Worm (Caenorhabditis elegans) whole organism, young adult: ENCODE measurements around the gene mig-13.
A peak's percentile ranks its signal among the peaks of the same experiment; 100 is the strongest.

Source experiments
- B0035.1 ChIP-seq: sonication (generic microtip); optimal IDR thresholded peaks from 2 replicates; lab custom pipeline; 2016; ENCODE audit warnings: missing genetic modification characterization, mild to moderate bottlenecking, missing compliant biosample characterization, missing genotype, missing genetic modification reagents
- B0336.3 ChIP-seq: fragments of 200-800 bp; sonication (Bioruptor generic); IDR thresholded peaks from 2 replicates; pipeline ENCODE4 v1.3.6; 2022; ENCODE audit warnings: missing genetic modification characterization, missing compliant biosample characterization
- D2030.7 ChIP-seq: fragments of 200-800 bp; sonication (Bioruptor generic); IDR thresholded peaks from 2 replicates; pipeline ENCODE4 v1.3.6; 2022; ENCODE audit warnings: missing genetic modification reagents, missing genetic modification characterization, missing compliant biosample characterization
- F22D6.2 ChIP-seq: sonication (generic microtip); optimal IDR thresholded peaks from 2 replicates; lab custom pipeline; 2016; ENCODE audit warnings: mild to moderate bottlenecking, missing genetic modification characterization, missing compliant biosample characterization
- F23B12.7 ChIP-seq: sonication (generic microtip); optimal IDR thresholded peaks from 2 replicates; lab custom pipeline; 2017; ENCODE audit warnings: missing genetic modification characterization, mild to moderate bottlenecking, missing compliant biosample characterization, antibody characterized with exemption, moderate library complexity; ENCODE audit not compliant: insufficient read depth
- F49E8.2 ChIP-seq: sonication (generic microtip); optimal IDR thresholded peaks from 3 replicates; lab custom pipeline; 2017; ENCODE audit warnings: missing genetic modification characterization, mild to moderate bottlenecking, missing compliant biosample characterization, antibody characterized with exemption, moderate library complexity; ENCODE audit not compliant: insufficient read depth
- F52B5.7 ChIP-seq: sonication (generic microtip); optimal IDR thresholded peaks from 2 replicates; lab custom pipeline; 2016; ENCODE audit warnings: mild to moderate bottlenecking, missing genetic modification characterization, missing compliant biosample characterization
- F57A8.1 ChIP-seq: fragments of 200-800 bp; sonication (Bioruptor generic); optimal IDR thresholded peaks from 2 replicates; lab custom pipeline; 2018; ENCODE audit warnings: mild to moderate bottlenecking, missing genetic modification characterization, moderate library complexity, missing compliant biosample characterization
- K11D2.4 ChIP-seq: fragments of 200-800 bp; sonication (Bioruptor generic); IDR thresholded peaks from 2 replicates; pipeline ENCODE4 v1.3.6; 2022; ENCODE audit warnings: missing genetic modification reagents, missing genetic modification characterization, missing compliant biosample characterization
- K12H6.12 ChIP-seq: fragments of 200-800 bp; sonication (Bioruptor generic); optimal IDR thresholded peaks from 2 replicates; lab custom pipeline; 2018; ENCODE audit warnings: mild to moderate bottlenecking, missing genetic modification characterization, missing compliant biosample characterization
- T26A5.8 ChIP-seq: sonication (generic microtip); optimal IDR thresholded peaks from 2 replicates; lab custom pipeline; 2016; ENCODE audit warnings: missing genetic modification characterization, missing compliant biosample characterization
- Y53F4B.3 ChIP-seq: fragments of 200-800 bp; sonication (Bioruptor generic); IDR thresholded peaks from 2 replicates; pipeline ENCODE4 v1.3.6; 2022; ENCODE audit warnings: missing genetic modification reagents, missing genetic modification characterization, missing compliant biosample characterization
- Y95B8A.8 ChIP-seq: fragments of 200-800 bp; sonication (Bioruptor generic); IDR thresholded peaks from 2 replicates; pipeline ENCODE4 v1.3.6; 2022; ENCODE audit warnings: missing genetic modification reagents, missing genetic modification characterization, missing compliant biosample characterization
- ZK185.1 ChIP-seq: sonication (generic microtip); optimal IDR thresholded peaks from 2 replicates; lab custom pipeline; 2016; ENCODE audit warnings: mild to moderate bottlenecking, missing genetic modification characterization, missing compliant biosample characterization; ENCODE audit not compliant: poor library complexity, severe bottlenecking
- aptf-2 ChIP-seq: fragments of 200-800 bp; sonication (Bioruptor generic); conservative IDR thresholded peaks from 2 replicates; pipeline ENCODE4 v1.3.6; 2022; ENCODE audit warnings: missing genetic modification reagents, missing genetic modification characterization, missing compliant biosample characterization
- atf-7 ChIP-seq: sonication (generic microtip); optimal IDR thresholded peaks from 2 replicates; lab custom pipeline; 2017; ENCODE audit warnings: mild to moderate bottlenecking, missing genetic modification characterization, missing compliant biosample characterization
- bed-1 ChIP-seq: fragments of 200-800 bp; sonication (Bioruptor generic); IDR thresholded peaks from 2 replicates; pipeline ENCODE4 v1.3.6; 2022; ENCODE audit warnings: missing genetic modification reagents, missing genetic modification characterization, missing compliant biosample characterization
- cebp-1 ChIP-seq, 2 experiments: fragments of 200-800 bp in 1 of 2; sonication (Bioruptor generic) in 1 of 2; sonication (generic microtip) in 1 of 2; IDR thresholded peaks in 1 of 2; optimal IDR thresholded peaks in 1 of 2; 2 replicates each; pipeline versions ENCODE4 v1.3.6 to Lab custom; 2017 to 2022; ENCODE audit warnings: missing compliant biosample characterization in 2 of 2, missing genetic modification characterization in 2 of 2, mild to moderate bottlenecking in 1 of 2, missing genetic modification reagents in 1 of 2, moderate library complexity in 1 of 2
- cebp-2 ChIP-seq: fragments of 200-800 bp; sonication (Bioruptor generic); IDR thresholded peaks from 2 replicates; pipeline ENCODE4 v1.3.6; 2022; ENCODE audit warnings: missing genetic modification characterization, missing compliant biosample characterization
- ceh-40 ChIP-seq: fragments of 200-800 bp; sonication (Bioruptor generic); IDR thresholded peaks from 2 replicates; pipeline ENCODE4 v1.3.6; 2022; ENCODE audit warnings: missing genetic modification characterization, missing compliant biosample characterization
- dpff-1 ChIP-seq: sonication (generic microtip); optimal IDR thresholded peaks from 2 replicates; lab custom pipeline; 2017; ENCODE audit warnings: mild to moderate bottlenecking, missing genetic modification characterization, missing compliant biosample characterization
- efl-1 ChIP-seq: fragments of 150-350 bp; optimal IDR thresholded peaks from 2 replicates; lab custom pipeline; 2014; ENCODE audit warnings: missing biosample characterization, missing genetic modification reagents, missing genetic modification characterization
- egl-18 ChIP-seq: fragments of 200-800 bp; sonication (Bioruptor generic); IDR thresholded peaks from 2 replicates; pipeline ENCODE4 v1.3.6; 2022; ENCODE audit warnings: missing genetic modification reagents, missing genetic modification characterization, missing compliant biosample characterization
- egrh-3 ChIP-seq: fragments of 200-800 bp; sonication (Bioruptor generic); IDR thresholded peaks from 2 replicates; pipeline ENCODE4 v1.3.6; 2022; ENCODE audit warnings: missing genetic modification reagents, missing genetic modification characterization, missing compliant biosample characterization
- ekl-4 ChIP-seq: fragments of 200-800 bp; sonication (Bioruptor generic); IDR thresholded peaks from 2 replicates; pipeline ENCODE4 v1.3.6; 2022; ENCODE audit warnings: missing genetic modification reagents, missing genetic modification characterization, missing compliant biosample characterization
- fkh-3 ChIP-seq: sonication (generic microtip); optimal IDR thresholded peaks from 2 replicates; lab custom pipeline; 2016; ENCODE audit warnings: mild to moderate bottlenecking, missing genetic modification characterization, missing compliant biosample characterization
- hlh-12 ChIP-seq: sonication (generic microtip); optimal IDR thresholded peaks from 2 replicates; lab custom pipeline; 2016; ENCODE audit warnings: missing genetic modification characterization, missing compliant biosample characterization
- hlh-26 ChIP-seq: fragments of 200-800 bp; sonication (Bioruptor generic); conservative IDR thresholded peaks from 2 replicates; pipeline ENCODE4 v1.3.6; 2022; ENCODE audit warnings: missing genetic modification reagents, missing genetic modification characterization, missing compliant biosample characterization
- let-526 ChIP-seq: fragments of 200-800 bp; sonication (Bioruptor generic); IDR thresholded peaks from 2 replicates; pipeline ENCODE4 v1.3.6; 2022; ENCODE audit warnings: missing genetic modification reagents, missing genetic modification characterization, missing compliant biosample characterization
- let-607 ChIP-seq, 2 experiments: fragments of 200-800 bp in 1 of 2; sonication (Bioruptor generic) in 1 of 2; sonication (generic microtip) in 1 of 2; optimal IDR thresholded peaks; 2 replicates each; lab custom pipeline; 2016 to 2018; ENCODE audit warnings: mild to moderate bottlenecking in 2 of 2, missing compliant biosample characterization in 2 of 2, missing genetic modification characterization in 2 of 2, moderate library complexity in 2 of 2, missing genotype in 1 of 2
- lin-40 ChIP-seq: sonication (generic microtip); optimal IDR thresholded peaks from 2 replicates; lab custom pipeline; 2016; ENCODE audit warnings: missing genetic modification characterization, mild to moderate bottlenecking, missing compliant biosample characterization, missing genotype, missing genetic modification reagents
- lsl-1 ChIP-seq: fragments of 200-800 bp; sonication (Bioruptor generic); optimal IDR thresholded peaks from 2 replicates; lab custom pipeline; 2018; ENCODE audit warnings: mild to moderate bottlenecking, missing genetic modification characterization, moderate library complexity, missing compliant biosample characterization
- lsy-27 ChIP-seq: sonication (generic microtip); optimal IDR thresholded peaks from 2 replicates; lab custom pipeline; 2017; ENCODE audit warnings: missing genetic modification characterization, mild to moderate bottlenecking, missing compliant biosample characterization, antibody characterized with exemption, missing genotype, borderline replicate concordance; ENCODE audit not compliant: insufficient read depth
- madf-10 ChIP-seq: sonication (generic microtip); optimal IDR thresholded peaks from 2 replicates; lab custom pipeline; 2016; ENCODE audit warnings: mild to moderate bottlenecking, missing genetic modification characterization, missing compliant biosample characterization
- madf-3 ChIP-seq: fragments of 200-800 bp; sonication (Bioruptor generic); IDR thresholded peaks from 2 replicates; pipeline ENCODE4 v1.3.6; 2022; ENCODE audit warnings: missing genetic modification reagents, missing genetic modification characterization, missing compliant biosample characterization
- mxl-1 ChIP-seq: sonication (generic microtip); optimal IDR thresholded peaks from 2 replicates; lab custom pipeline; 2016; ENCODE audit warnings: missing genetic modification characterization, missing compliant biosample characterization
- nfyb-1 ChIP-seq: fragments of 200-800 bp; sonication (Bioruptor generic); IDR thresholded peaks from 2 replicates; pipeline ENCODE4 v1.3.6; 2022; ENCODE audit warnings: missing genetic modification reagents, missing genetic modification characterization, missing compliant biosample characterization
- nhr-27 ChIP-seq: fragments of 200-800 bp; sonication (Bioruptor generic); optimal IDR thresholded peaks from 2 replicates; lab custom pipeline; 2018; ENCODE audit warnings: mild to moderate bottlenecking, missing genetic modification characterization, moderate library complexity, missing compliant biosample characterization
- repo-1 ChIP-seq: sonication (generic microtip); optimal IDR thresholded peaks from 2 replicates; lab custom pipeline; 2017; ENCODE audit warnings: mild to moderate bottlenecking, missing genetic modification characterization, missing compliant biosample characterization
- rpc-1 ChIP-seq, 2 experiments: fragments of 150-350 bp in 1 of 2; sonication (generic microtip) in 1 of 2; optimal IDR thresholded peaks; 2 replicates each; lab custom pipeline; 2014 to 2018; ENCODE audit warnings: missing biosample characterization in 1 of 2, missing genetic modification characterization in 1 of 2, missing genetic modification reagents in 1 of 2, missing genotype in 1 of 2
- snpc-1.1 ChIP-seq: sonication (generic microtip); optimal IDR thresholded peaks from 2 replicates; lab custom pipeline; 2017; ENCODE audit warnings: missing genetic modification characterization, mild to moderate bottlenecking, missing compliant biosample characterization, antibody characterized with exemption, moderate library complexity, missing genotype, missing genetic modification reagents; ENCODE audit not compliant: insufficient read depth
- snpc-1.3 ChIP-seq: sonication (generic microtip); optimal IDR thresholded peaks from 2 replicates; lab custom pipeline; 2017; ENCODE audit warnings: missing genetic modification characterization, mild to moderate bottlenecking, missing compliant biosample characterization, antibody characterized with exemption, moderate library complexity, missing genotype, missing genetic modification reagents; ENCODE audit not compliant: insufficient read depth
- zim-3 ChIP-seq: sonication (generic microtip); optimal IDR thresholded peaks from 2 replicates; lab custom pipeline; 2017; ENCODE audit warnings: mild to moderate bottlenecking, missing genetic modification characterization, moderate library complexity, missing compliant biosample characterization
- ztf-18 ChIP-seq: sonication (generic microtip); optimal IDR thresholded peaks from 2 replicates; lab custom pipeline; 2016; ENCODE audit warnings: missing genotype, mild to moderate bottlenecking, missing genetic modification characterization, missing compliant biosample characterization
- ztf-25 ChIP-seq: fragments of 200-800 bp; sonication (Bioruptor generic); IDR thresholded peaks from 2 replicates; pipeline ENCODE4 v1.3.6; 2022; ENCODE audit warnings: missing genetic modification reagents, missing genetic modification characterization, missing compliant biosample characterization
- ztf-6 ChIP-seq: fragments of 200-800 bp; sonication (Bioruptor generic); IDR thresholded peaks from 2 replicates; pipeline ENCODE4 v1.3.6; 2022; ENCODE audit warnings: missing genetic modification reagents, missing genetic modification characterization, missing compliant biosample characterization

mig-13 gene

DNA sequence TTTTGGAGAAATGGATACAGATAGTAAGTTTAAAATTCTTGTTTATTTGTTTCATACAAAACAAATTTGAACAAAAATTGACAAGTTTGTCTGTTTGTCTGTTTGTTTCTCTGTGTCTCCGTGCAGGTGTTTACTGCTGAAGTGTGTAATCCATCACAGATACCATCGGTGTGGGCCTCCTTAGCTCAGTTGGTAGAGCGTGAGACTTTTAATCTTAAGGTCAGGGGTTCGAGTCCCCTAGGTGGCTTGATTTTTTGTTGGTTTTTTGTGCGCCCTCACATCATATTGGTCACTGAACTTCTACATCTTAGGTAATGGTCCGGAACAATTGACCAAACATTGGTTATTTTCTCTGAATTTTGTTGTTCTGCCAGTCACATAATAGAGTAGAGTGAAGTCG lies 11.0 kb downstream of the mig-13 start (continued):
- TF ChIP-seq let-526 (0 out of 2 replicates have a peak, but pooled peaks have one; percentile 15), D2030.7 (peak; percentile 75), dpff-1 (tag; lab: Kevin White, UChicago) (no peak), cebp-1 (GFP tag; IDR thresholded peaks at IDR 0.05; lab: Robert Waterston, UW) (peak; percentile 34; the same call in 1 of the 2 replicates), cebp-1 (tag; optimal IDR thresholded peaks at IDR 0.05; lab: Kevin White, UChicago) (peak; percentile 65), F22D6.2 (tag; lab: Kevin White, UChicago) (no peak), efl-1 (GFP tag; lab: Kevin White, UChicago) (no peak), cebp-2 (GFP tag; lab: Robert Waterston, UW) (no peak), T26A5.8 (tag; lab: Kevin White, UChicago) (no peak), madf-10 (tag; lab: Kevin White, UChicago) (peak; percentile 64), lsy-27 (tag; lab: Kevin White, UChicago) (peak; percentile 39), egrh-3 (GFP tag; lab: Robert Waterston, UW) (no peak), ekl-4 (GFP tag; lab: Robert Waterston, UW) (peak; percentile 81), aptf-2 (GFP tag; lab: Robert Waterston, UW) (no peak), hlh-26 (GFP tag; lab: Robert Waterston, UW) (no peak), snpc-1.1 (peak; percentile 35), madf-3 (GFP tag; lab: Robert Waterston, UW) (no peak), mxl-1 (peak; percentile 89), atf-7 (tag; lab: Kevin White, UChicago) (peak; percentile 61), ZK185.1 (tag; lab: Kevin White, UChicago) (peak; percentile 87), zim-3 (tag; lab: Kevin White, UChicago) (peak; percentile 66), repo-1 (tag; lab: Kevin White, UChicago) (peak; percentile 40), fkh-3 (tag; lab: Kevin White, UChicago) (peak; percentile 23), let-607 (tag; optimal IDR thresholded peaks at IDR 0.05; lab: Kevin White, UChicago) (peak; percentile 18 to 22), B0035.1 (tag; lab: Kevin White, UChicago) (peak; percentile 18), F52B5.7 (peak; percentile 39), ztf-6 (0 out of 2 replicates have a peak, but pooled peaks have one; percentile 45), lsl-1 (GFP tag; lab: Kevin White, UChicago) (no peak), B0336.3 (no peak), F57A8.1 (GFP tag; lab: Kevin White, UChicago) (peak; percentile 58), egl-18 (GFP tag; lab: Robert Waterston, UW) (no peak), ztf-18 (tag; lab: Kevin White, UChicago) (peak; percentile 53), K12H6.12 (peak; percentile 20), F49E8.2 (tag; lab: Kevin White, UChicago) (no peak), lin-40 (peak; percentile 8), Y53F4B.3 (GFP tag; lab: Robert Waterston, UW) (peak; percentile 16; the same call in 1 of the 2 replicates), bed-1 (GFP tag; lab: Robert Waterston, UW) (no peak), Y95B8A.8 (no peak), ztf-25 (peak; percentile 88), K11D2.4 (GFP tag; lab: Robert Waterston, UW) (peak; percentile 45; the same call in 1 of the 2 replicates), rpc-1 (optimal IDR thresholded peaks at IDR 0.05; lab: Kevin White, UChicago) (peak; percentile 85), rpc-1 (tag; optimal IDR thresholded peaks at IDR 0.05; lab: Kevin White, UChicago) (peak; percentile 97), nfyb-1 (GFP tag; lab: Robert Waterston, UW) (peak; percentile 67; the same call in 1 of the 2 replicates), snpc-1.3 (tag; lab: Kevin White, UChicago) (peak; percentile 62), ceh-40 (GFP tag; lab: Robert Waterston, UW) (peak; percentile 62; the same call in 1 of the 2 replicates), nhr-27 (no peak), F23B12.7 (peak; percentile 77), hlh-12 (peak; percentile 8)
